Worm (Caenorhabditis elegans) whole organism, L4 larva: ENCODE measurements around the gene cpg-24.

Experiments used
- D1046.2 ChIP-seq: fragments of 200-800 bp; sonication (Bioruptor generic); IDR thresholded peaks from 2 replicates; pipeline ENCODE4 v1.3.6; 2022; ENCODE audit warnings: missing genetic modification characterization, missing compliant biosample characterization
- F37D6.2 ChIP-seq: sonication (generic microtip); optimal IDR thresholded peaks from 2 replicates; lab custom pipeline; 2016; ENCODE audit warnings: mild to moderate bottlenecking, missing genetic modification characterization, missing compliant biosample characterization
- T26A8.4 ChIP-seq: fragments of 200-800 bp; sonication (Bioruptor generic); IDR thresholded peaks from 2 replicates; pipeline ENCODE4 v1.3.6; 2022; ENCODE audit warnings: missing genetic modification characterization, missing compliant biosample characterization
- Y48G9A.11 ChIP-seq: fragments of 200-800 bp; sonication (Bioruptor generic); IDR thresholded peaks from 2 replicates; pipeline ENCODE4 v1.3.6; 2022; ENCODE audit warnings: missing genetic modification reagents, missing genetic modification characterization, missing compliant biosample characterization
- Y75B8A.6 ChIP-seq: fragments of 200-800 bp; sonication (Bioruptor generic); IDR thresholded peaks from 2 replicates; pipeline ENCODE4 v1.3.6; 2022; ENCODE audit warnings: missing genetic modification reagents, missing genetic modification characterization, missing compliant biosample characterization
- ZK546.5 ChIP-seq, 2 experiments: sonication (generic microtip); optimal IDR thresholded peaks; 2 replicates each; lab custom pipeline; 2017; ENCODE audit warnings: missing biosample characterization in 2 of 2, missing genetic modification characterization in 2 of 2
- aha-1 ChIP-seq: fragments of 150-350 bp; peaks from one replicate; lab custom pipeline; 2014; ENCODE audit warnings: missing biosample characterization, missing genetic modification characterization
- aly-2 ChIP-seq: sonication (generic microtip); optimal IDR thresholded peaks from 2 replicates; lab custom pipeline; 2018; ENCODE audit warnings: missing biosample characterization, missing genetic modification characterization
- arid-1 ChIP-seq: fragments of 200-800 bp; sonication (Bioruptor generic); conservative IDR thresholded peaks from 2 replicates; pipeline ENCODE4 v1.3.6; 2022; ENCODE audit warnings: missing genetic modification reagents, missing genetic modification characterization, missing compliant biosample characterization
- ceh-82 ChIP-seq: sonication (generic microtip); optimal IDR thresholded peaks from 2 replicates; lab custom pipeline; 2017; ENCODE audit warnings: missing biosample characterization, missing genetic modification characterization
- ces-1 ChIP-seq: fragments of 150-350 bp; sonication (generic microtip); optimal IDR thresholded peaks from 4 replicates; lab custom pipeline; 2014; ENCODE audit warnings: missing biosample characterization, missing genetic modification reagents, missing genetic modification characterization
- ctbp-1 ChIP-seq: fragments of 200-800 bp; sonication (Bioruptor generic); IDR thresholded peaks from 2 replicates; pipeline ENCODE4 v1.3.6; 2022; ENCODE audit warnings: missing genetic modification reagents, missing genetic modification characterization, missing compliant biosample characterization
- daf-8 ChIP-seq: fragments of 200-800 bp; sonication (Bioruptor generic); IDR thresholded peaks from 2 replicates; pipeline ENCODE4 v1.3.6; 2022; ENCODE audit warnings: missing genetic modification characterization, missing compliant biosample characterization
- dmd-9 ChIP-seq: fragments of 200-800 bp; sonication (Bioruptor generic); IDR thresholded peaks from 2 replicates; pipeline ENCODE4 v1.3.6; 2022; ENCODE audit warnings: missing genetic modification reagents, missing genetic modification characterization, missing compliant biosample characterization
- duxl-1 ChIP-seq: sonication (generic microtip); optimal IDR thresholded peaks from 2 replicates; lab custom pipeline; 2016; ENCODE audit warnings: mild to moderate bottlenecking, missing genetic modification characterization, moderate library complexity, missing compliant biosample characterization; ENCODE audit not compliant: poor library complexity
- hif-1 ChIP-seq, 2 experiments: sonication (generic microtip); optimal IDR thresholded peaks; 2 replicates each; lab custom pipeline; 2016 to 2017; ENCODE audit warnings: missing compliant biosample characterization in 2 of 2, missing genetic modification characterization in 2 of 2, missing genetic modification reagents in 2 of 2, missing genotype in 2 of 2, mild to moderate bottlenecking in 1 of 2
- hmg-1.1 ChIP-seq: fragments of 200-800 bp; sonication (Bioruptor generic); IDR thresholded peaks from 2 replicates; pipeline ENCODE4 v1.3.6; 2022; ENCODE audit warnings: missing genetic modification reagents, missing genetic modification characterization, missing compliant biosample characterization
- lin-15B ChIP-seq: fragments of 150-350 bp; sonication (generic microtip); optimal IDR thresholded peaks from 3 replicates; lab custom pipeline; 2014; ENCODE audit warnings: missing biosample characterization, missing genetic modification characterization
- lsy-2 ChIP-seq, 2 experiments: fragments of 150-350 bp in 1 of 2; sonication (generic microtip) in 1 of 2; optimal IDR thresholded peaks; 2 replicates each; lab custom pipeline; 2014 to 2017; ENCODE audit warnings: missing biosample characterization in 2 of 2, missing genetic modification characterization in 2 of 2
- madf-5 ChIP-seq, 2 experiments: fragments of 200-800 bp; sonication (Bioruptor generic); IDR thresholded peaks; 2 replicates each; pipeline ENCODE4 v1.3.6; 2022; ENCODE audit warnings: missing compliant biosample characterization in 2 of 2, missing genetic modification characterization in 2 of 2
- mdl-1 ChIP-seq, 2 experiments: fragments of 150-350 bp in 1 of 2; sonication (generic microtip) in 1 of 2; optimal IDR thresholded peaks; 2 replicates each; lab custom pipeline; 2014 to 2017; ENCODE audit warnings: missing biosample characterization in 2 of 2, missing genetic modification characterization in 2 of 2
- mdt-29 ChIP-seq: fragments of 200-800 bp; sonication (Bioruptor generic); IDR thresholded peaks from 2 replicates; pipeline ENCODE4 v1.3.6; 2022; ENCODE audit warnings: missing genetic modification reagents, missing genetic modification characterization, missing compliant biosample characterization
- mep-1 ChIP-seq: fragments of 150-350 bp; sonication (generic microtip); optimal IDR thresholded peaks from 3 replicates; lab custom pipeline; 2014; ENCODE audit warnings: missing biosample characterization, missing genetic modification characterization
- mes-2 ChIP-seq: sonication (generic microtip); optimal IDR thresholded peaks from 2 replicates; lab custom pipeline; 2016; ENCODE audit warnings: missing genotype, mild to moderate bottlenecking, missing genetic modification characterization, missing compliant biosample characterization; ENCODE audit not compliant: poor library complexity, severe bottlenecking
- nhr-11 ChIP-seq: fragments of 150-350 bp; optimal IDR thresholded peaks from 2 replicates; lab custom pipeline; 2014; ENCODE audit warnings: missing biosample characterization, missing genetic modification characterization
- nhr-42 ChIP-seq: fragments of 200-800 bp; sonication (Bioruptor generic); IDR thresholded peaks from 2 replicates; pipeline ENCODE4 v1.3.6; 2022; ENCODE audit warnings: missing genetic modification characterization, missing compliant biosample characterization
- php-3 ChIP-seq: fragments of 200-800 bp; sonication (Bioruptor generic); IDR thresholded peaks from 2 replicates; pipeline ENCODE4 v1.3.6; 2022; ENCODE audit warnings: missing genetic modification reagents, missing genetic modification characterization, missing compliant biosample characterization
- pqm-1 ChIP-seq: sonication (generic microtip); optimal IDR thresholded peaks from 2 replicates; lab custom pipeline; 2017; ENCODE audit warnings: missing biosample characterization, missing genetic modification characterization
- set-16 ChIP-seq: fragments of 200-800 bp; sonication (Bioruptor generic); IDR thresholded peaks from 2 replicates; pipeline ENCODE4 v1.3.6; 2022; ENCODE audit warnings: missing genetic modification reagents, missing genetic modification characterization, missing compliant biosample characterization
- spr-1 ChIP-seq: sonication (generic microtip); optimal IDR thresholded peaks from 2 replicates; lab custom pipeline; 2016; ENCODE audit warnings: mild to moderate bottlenecking, missing genetic modification characterization, missing compliant biosample characterization
- tra-1 ChIP-seq: fragments of 200-800 bp; sonication (Bioruptor generic); IDR thresholded peaks from 2 replicates; pipeline ENCODE4 v1.3.6; 2022; ENCODE audit warnings: missing genetic modification reagents, missing genetic modification characterization, missing compliant biosample characterization
- unc-62 ChIP-seq, 3 experiments: fragments of 150-350 bp in 1 of 3; sonication (generic microtip); optimal IDR thresholded peaks in 2 of 3; peaks in 1 of 3; 1 replicate in 1 of 3; 2 replicates in 2 of 3; lab custom pipeline; 2014 to 2017; ENCODE audit warnings: missing biosample characterization in 3 of 3, missing genetic modification characterization in 3 of 3, missing genetic modification reagents in 3 of 3, missing genotype in 1 of 3
- vab-7 ChIP-seq: fragments of 200-800 bp; sonication (Bioruptor generic); IDR thresholded peaks from 2 replicates; pipeline ENCODE4 v1.3.6; 2022; ENCODE audit warnings: missing genetic modification reagents, missing genetic modification characterization, missing compliant biosample characterization
- zip-11 ChIP-seq: fragments of 200-800 bp; sonication (Bioruptor generic); IDR thresholded peaks from 2 replicates; pipeline ENCODE4 v1.3.6; 2022; ENCODE audit warnings: missing genetic modification characterization, missing compliant biosample characterization
- zip-2 ChIP-seq: fragments of 150-350 bp; optimal IDR thresholded peaks from 2 replicates; lab custom pipeline; 2014; ENCODE audit warnings: missing biosample characterization, missing genetic modification characterization

Gene cpg-24

ce11 chrIV:1659045-1659741 is 27.4 kb downstream of the cpg-24 start, which contains the start of gene rps-28 (continued):
- peak; percentile 87 to 96 for TF ChIP-seq lsy-2 (tag; optimal IDR thresholded peaks at IDR 0.05; lab: Kevin White, UChicago)
- TF ChIP-seq, all 104 proteins: peak for 77

ce11 chrIV:1659978-1660377 is 28.2 kb downstream of the cpg-24 start, which contains the start of gene Y41D4B.4:
TSS of gene Y41D4B.4 (plus strand) at chrIV:1660110.
- no peak for TF ChIP-seq mep-1 (tag; lab: Kevin White, UChicago)
- 0 out of 2 replicates have a peak, but pooled peaks have one; percentile 47 for TF ChIP-seq mdt-29 (GFP tag; lab: Robert Waterston, UW)
- no peak for TF ChIP-seq daf-8 (GFP tag; lab: Robert Waterston, UW)
- TF ChIP-seq zip-2 (tag; lab: Kevin White, UChicago), result no peak
- TF ChIP-seq aly-2, result no peak
- no peak for TF ChIP-seq zip-11
- TF ChIP-seq set-16 (GFP tag; lab: Robert Waterston, UW), result no peak
- TF ChIP-seq tra-1 (GFP tag; lab: Robert Waterston, UW), result no peak
- peak; percentile 28 for TF ChIP-seq aha-1 (tag; lab: Kevin White, UChicago)
- TF ChIP-seq Y48G9A.11 (GFP tag; lab: Robert Waterston, UW), result peak; percentile 56; the same call in 1 of the 2 replicates
- TF ChIP-seq nhr-11 (tag; lab: Kevin White, UChicago), result no peak
- TF ChIP-seq hif-1 (tag; optimal IDR thresholded peaks at IDR 0.05; lab: Kevin White, UChicago), result no peak
- TF ChIP-seq nhr-42 (GFP tag; lab: Robert Waterston, UW), result no peak
- TF ChIP-seq vab-7 (GFP tag; lab: Robert Waterston, UW), result 0 out of 2 replicates have a peak, but pooled peaks have one; percentile 29
- no peak for TF ChIP-seq ces-1
- TF ChIP-seq D1046.2 (GFP tag; lab: Robert Waterston, UW), result no peak
- TF ChIP-seq Y75B8A.6 (GFP tag; lab: Robert Waterston, UW), result 0 out of 2 replicates have a peak, but pooled peaks have one; percentile 10
- no peak for TF ChIP-seq lin-15B
- no peak for TF ChIP-seq spr-1 (tag; lab: Kevin White, UChicago)
- TF ChIP-seq madf-5 (GFP tag; IDR thresholded peaks at IDR 0.05; lab: Robert Waterston, UW), result no peak
- TF ChIP-seq hmg-1.1, result no peak
- TF ChIP-seq duxl-1 (tag; lab: Kevin White, UChicago), result no peak
- TF ChIP-seq F37D6.2 (tag; lab: Kevin White, UChicago), result no peak
- TF ChIP-seq pqm-1 (tag; lab: Kevin White, UChicago), result no peak
- no peak for TF ChIP-seq ceh-82 (tag; lab: Kevin White, UChicago)
- TF ChIP-seq arid-1 (GFP tag; lab: Robert Waterston, UW), result 0 out of 2 replicates have a peak, but pooled peaks have one; percentile 7
- TF ChIP-seq mdl-1 (tag; optimal IDR thresholded peaks at IDR 0.05; lab: Kevin White, UChicago), result no peak
- TF ChIP-seq dmd-9 (GFP tag; lab: Robert Waterston, UW), result no peak
- TF ChIP-seq T26A8.4 (GFP tag; lab: Robert Waterston, UW), result no peak
- no peak for TF ChIP-seq ctbp-1 (GFP tag; lab: Robert Waterston, UW)

- TF ChIP-seq ZK546.5 (tag; optimal IDR thresholded peaks at IDR 0.05; lab: Kevin White, UChicago), result no peak
- no peak for TF ChIP-seq php-3 (GFP tag; lab: Robert Waterston, UW)
- TF ChIP-seq ceh-82 (tag; lab: Kevin White, UChicago), result no peak
- peak in 1 of 2 experiments; percentile 76 for TF ChIP-seq unc-62 (GFP tag; optimal IDR thresholded peaks at IDR 0.05 in 1 of 2; lab: Kevin White, UChicago)
- no peak for TF ChIP-seq unc-62 (tag; optimal IDR thresholded peaks at IDR 0.05; lab: Kevin White, UChicago)
- no peak for TF ChIP-seq mes-2 (tag; lab: Kevin White, UChicago)
- TF ChIP-seq, all 104 proteins: peak for 1
Measured at ce11 chrIV:1660735-1661134, 29.0 kb downstream of the cpg-24 start.
